Fruit fly (Drosophila melanogaster) whole organism, pupa: ENCODE data around the gene CG6785.
"Not testable (repeated sequence)": the region's sequence is repeated elsewhere in the genome, so short reads cannot be mapped to it uniquely, and the experiment has no call there.

Experiments used
- CG15710 ChIP-seq: fragments of 200-800 bp; sonication (Bioruptor generic); optimal IDR thresholded peaks from 2 replicates; lab custom pipeline; 2018; ENCODE audit warnings: missing biosample characterization, mild to moderate bottlenecking, missing genetic modification characterization, moderate library complexity
- CG17806 ChIP-seq: fragments of 200-800 bp; sonication (Bioruptor generic); optimal IDR thresholded peaks from 2 replicates; lab custom pipeline; 2018; ENCODE audit warnings: missing biosample characterization, mild to moderate bottlenecking, missing genetic modification characterization, moderate library complexity
- CG34367 ChIP-seq: fragments of 200-800 bp; sonication (Bioruptor generic); optimal IDR thresholded peaks from 2 replicates; lab custom pipeline; 2018; ENCODE audit warnings: missing biosample characterization, mild to moderate bottlenecking, missing genetic modification characterization
- CG4496 ChIP-seq: fragments of 200-800 bp; sonication (Bioruptor generic); IDR thresholded peaks from 3 replicates; pipeline ENCODE4 v1.3.6; 2022; ENCODE audit warnings: missing biosample characterization, missing genetic modification characterization
- CG8159 ChIP-seq: fragments of 200-800 bp; sonication (Bioruptor generic); optimal IDR thresholded peaks from 3 replicates; lab custom pipeline; 2018; ENCODE audit warnings: missing biosample characterization, mild to moderate bottlenecking, missing genetic modification characterization, moderate library complexity
- D1 ChIP-seq: fragments of 200-800 bp; sonication (Bioruptor generic); optimal IDR thresholded peaks from 2 replicates; lab custom pipeline; 2018; ENCODE audit warnings: missing biosample characterization, mild to moderate bottlenecking, missing genetic modification characterization, moderate library complexity
- EcR ChIP-seq: fragments of 200-800 bp; sonication (Bioruptor generic); optimal IDR thresholded peaks from 3 replicates; lab custom pipeline; 2019; ENCODE audit warnings: missing biosample characterization, missing genetic modification characterization, mild to moderate bottlenecking, moderate library complexity, missing genetic modification reagents
- Snoo ChIP-seq: fragments of 200-800 bp; sonication (Bioruptor generic); optimal IDR thresholded peaks from 3 replicates; lab custom pipeline; 2017; ENCODE audit warnings: missing biosample characterization, mild to moderate bottlenecking, missing genetic modification characterization, inconsistent platforms
- gl ChIP-seq: fragments of 200-800 bp; sonication (Bioruptor generic); optimal IDR thresholded peaks from 2 replicates; lab custom pipeline; 2018; ENCODE audit warnings: missing biosample characterization, mild to moderate bottlenecking, missing genetic modification characterization

Gene CG6785

dm6 chr2L:11996509-11996908, 48.5 kb downstream of the CG6785 start, which contains the start of gene Ada1-1:
Ada1-1 (plus strand) TSS chr2L:11996809.
- TF ChIP-seq CG4496 (GFP tag; lab: Robert Waterston, UW); CG15710; D1 (tag; lab: Kevin White, UChicago): not testable (repeated sequence)

dm6 chr2L:11995332-11995790, 49.6 kb downstream of the CG6785 start, which contains the start of the genes CG18789 and Qtzl:
CG18789 (minus strand) TSS chr2L:11995432.
Qtzl (plus strand) TSS chr2L:11995740.
- not testable (repeated sequence) for TF ChIP-seq CG34367, gl, CG8159 (tag; lab: Kevin White, UChicago)

- not testable (repeated sequence) for TF ChIP-seq EcR; CG17806 (tag; lab: Kevin White, UChicago); Snoo (tag; lab: Kevin White, UChicago)
These were observed 52.4 kb downstream of the CG6785 start, which contains the start of gene Ada1-2 for dm6 chr2L:11992602-11993001. Ada1-2 (plus strand) TSS chr2L:11992902.
